Fruit fly (Drosophila melanogaster) whole organism, wandering third instar larva: ENCODE measurements around the gene CG32199.

Experiments
- Abd-B ChIP-seq: fragments of >200 bp; optimal IDR thresholded peaks from 2 replicates; lab custom pipeline; 2017; ENCODE audit warnings: missing biosample characterization, missing genetic modification characterization
- CG32264 ChIP-seq: fragments of 200-800 bp; sonication (Bioruptor generic); optimal IDR thresholded peaks from 2 replicates; lab custom pipeline; 2016; ENCODE audit warnings: missing biosample characterization, missing genetic modification characterization
- CG9705 ChIP-seq: fragments of 200-800 bp; sonication (Bioruptor generic); optimal IDR thresholded peaks from 2 replicates; lab custom pipeline; 2018; ENCODE audit warnings: missing biosample characterization, mild to moderate bottlenecking, missing genetic modification characterization
- CrebA ChIP-seq: fragments of 200-800 bp; sonication (Bioruptor generic); optimal IDR thresholded peaks from 2 replicates; lab custom pipeline; 2016; ENCODE audit warnings: missing biosample characterization, mild to moderate bottlenecking, missing genetic modification characterization, borderline replicate concordance
- Dfd ChIP-seq: fragments of >200 bp; optimal IDR thresholded peaks from 2 replicates; lab custom pipeline; 2017; ENCODE audit warnings: missing biosample characterization, missing genetic modification characterization
- Dif ChIP-seq: fragments of 200-275, 200-300 bp; sonication (Bioruptor generic); optimal IDR thresholded peaks from 2 replicates; lab custom pipeline; 2018; ENCODE audit warnings: missing biosample characterization, missing genetic modification characterization; ENCODE audit not compliant: partially characterized antibody
- GATAd ChIP-seq: sonication (Bioruptor generic); optimal IDR thresholded peaks from 2 replicates; lab custom pipeline; 2016; ENCODE audit warnings: missing biosample characterization, missing genetic modification characterization
- HLH106 ChIP-seq: fragments of 200-800 bp; optimal IDR thresholded peaks from 3 replicates; lab custom pipeline; 2019; ENCODE audit warnings: missing biosample characterization, mild to moderate bottlenecking, missing genetic modification characterization, moderate library complexity
- Hnf4 ChIP-seq: fragments of 200-800 bp; sonication (Bioruptor generic); optimal IDR thresholded peaks from 2 replicates; lab custom pipeline; 2016; ENCODE audit warnings: missing biosample characterization, mild to moderate bottlenecking, missing genetic modification characterization
- Hr78 ChIP-seq: fragments of >200 bp; optimal IDR thresholded peaks from 2 replicates; lab custom pipeline; 2017; ENCODE audit warnings: missing biosample characterization, missing genetic modification characterization
- Jra ChIP-seq: sonication (Bioruptor generic); optimal IDR thresholded peaks from 2 replicates; lab custom pipeline; 2016; ENCODE audit warnings: missing biosample characterization, missing genetic modification characterization
- Mio ChIP-seq: sonication (Bioruptor generic); optimal IDR thresholded peaks from 2 replicates; lab custom pipeline; 2016; ENCODE audit warnings: missing biosample characterization, missing genetic modification characterization
- Myc ChIP-seq: fragments of >200 bp; optimal IDR thresholded peaks from 2 replicates; lab custom pipeline; 2017
- N ChIP-seq: fragments of >200 bp; optimal IDR thresholded peaks from 2 replicates; lab custom pipeline; 2018; ENCODE audit warnings: missing biosample characterization, missing external identifiers, missing genetic modification characterization
- OdsH ChIP-seq: fragments of 200-800 bp; sonication (Bioruptor generic); optimal IDR thresholded peaks from 2 replicates; lab custom pipeline; 2016; ENCODE audit warnings: missing biosample characterization, mild to moderate bottlenecking, missing genetic modification characterization
- Rel ChIP-seq, 2 experiments: fragments of 200-800 bp; sonication (Bioruptor generic) in 1 of 2; optimal IDR thresholded peaks; 2 replicates in 1 of 2; 3 replicates in 1 of 2; lab custom pipeline; 2016 to 2019; ENCODE audit warnings: mild to moderate bottlenecking in 2 of 2, missing biosample characterization in 2 of 2, missing genetic modification characterization in 2 of 2, moderate library complexity in 1 of 2
- Sp1 ChIP-seq: fragments of 200-800 bp; sonication (Bioruptor generic); optimal IDR thresholded peaks from 3 replicates; lab custom pipeline; 2019; ENCODE audit warnings: missing biosample characterization, mild to moderate bottlenecking, missing genetic modification characterization, moderate library complexity
- Vsx2 ChIP-seq: fragments of 200-300, 225-300 bp; sonication (Bioruptor generic); optimal IDR thresholded peaks from 2 replicates; lab custom pipeline; 2018; ENCODE audit warnings: missing biosample characterization, missing genetic modification characterization; ENCODE audit not compliant: partially characterized antibody
- br ChIP-seq: fragments of 200-800 bp; sonication (Bioruptor generic); optimal IDR thresholded peaks from 2 replicates; lab custom pipeline; 2016; ENCODE audit warnings: missing biosample characterization, missing genetic modification characterization
- brk ChIP-seq: fragments of 200-800 bp; sonication (Bioruptor generic); optimal IDR thresholded peaks from 2 replicates; lab custom pipeline; 2016; ENCODE audit warnings: missing biosample characterization, mild to moderate bottlenecking, missing genetic modification characterization
- dmrt93B ChIP-seq: fragments of 200-800 bp; sonication (Bioruptor generic); optimal IDR thresholded peaks from 2 replicates; lab custom pipeline; 2018; ENCODE audit warnings: missing biosample characterization, mild to moderate bottlenecking, missing genetic modification characterization
- dsf ChIP-seq: sonication (Bioruptor generic); optimal IDR thresholded peaks from 2 replicates; lab custom pipeline; 2016; ENCODE audit warnings: missing biosample characterization, missing genetic modification characterization, borderline replicate concordance
- ey ChIP-seq: fragments of 200-800 bp; sonication (Bioruptor generic); optimal IDR thresholded peaks from 2 replicates; lab custom pipeline; 2016; ENCODE audit warnings: missing biosample characterization, missing genetic modification characterization
- foxo ChIP-seq, 2 experiments: fragments of 200-800 bp; sonication (Bioruptor generic); optimal IDR thresholded peaks; 2 replicates in 1 of 2; 3 replicates in 1 of 2; lab custom pipeline; 2016 to 2017; ENCODE audit warnings: missing biosample characterization in 2 of 2, missing genetic modification characterization in 2 of 2
- fru ChIP-seq: fragments of 200-800 bp; sonication (Bioruptor generic); optimal IDR thresholded peaks from 3 replicates; lab custom pipeline; 2016; ENCODE audit warnings: missing biosample characterization, mild to moderate bottlenecking, missing genetic modification characterization
- h ChIP-seq: fragments of 200-800 bp; sonication (Bioruptor generic); optimal IDR thresholded peaks from 3 replicates; lab custom pipeline; 2016; ENCODE audit warnings: missing biosample characterization, mild to moderate bottlenecking, missing genetic modification characterization
- lola ChIP-seq: fragments of >200 bp; optimal IDR thresholded peaks from 2 replicates; lab custom pipeline; 2017; ENCODE audit warnings: missing biosample characterization, missing genetic modification characterization
- pan ChIP-seq: fragments of >200 bp; optimal IDR thresholded peaks from 2 replicates; lab custom pipeline; 2017
- psq ChIP-seq: fragments of 200-800 bp; sonication (Bioruptor generic); optimal IDR thresholded peaks from 3 replicates; lab custom pipeline; 2017; ENCODE audit warnings: missing biosample characterization, mild to moderate bottlenecking, missing genetic modification characterization, moderate library complexity
- rgr ChIP-seq: fragments of 200-800 bp; sonication (Bioruptor generic); optimal IDR thresholded peaks from 3 replicates; lab custom pipeline; 2016; ENCODE audit warnings: missing biosample characterization, mild to moderate bottlenecking, missing genetic modification characterization
- sage ChIP-seq: fragments of 200-800 bp; sonication (Bioruptor generic); optimal IDR thresholded peaks from 2 replicates; lab custom pipeline; 2016; ENCODE audit warnings: missing biosample characterization, mild to moderate bottlenecking, missing genetic modification characterization
- sv ChIP-seq: fragments of 200-800 bp; sonication (Bioruptor generic); optimal IDR thresholded peaks from 3 replicates; lab custom pipeline; 2016; ENCODE audit warnings: missing biosample characterization, missing genetic modification characterization
- tai ChIP-seq: sonication (Bioruptor generic); optimal IDR thresholded peaks from 2 replicates; lab custom pipeline; 2016; ENCODE audit warnings: missing biosample characterization, missing genetic modification characterization
- usp ChIP-seq: fragments of >200 bp; optimal IDR thresholded peaks from 2 replicates; lab custom pipeline; 2017; ENCODE audit warnings: missing biosample characterization, missing genetic modification characterization
- woc ChIP-seq: sonication (Bioruptor generic); optimal IDR thresholded peaks from 2 replicates; lab custom pipeline; 2016; ENCODE audit warnings: missing biosample characterization, mild to moderate bottlenecking, missing genetic modification characterization

The CG32199 gene

DNA sequence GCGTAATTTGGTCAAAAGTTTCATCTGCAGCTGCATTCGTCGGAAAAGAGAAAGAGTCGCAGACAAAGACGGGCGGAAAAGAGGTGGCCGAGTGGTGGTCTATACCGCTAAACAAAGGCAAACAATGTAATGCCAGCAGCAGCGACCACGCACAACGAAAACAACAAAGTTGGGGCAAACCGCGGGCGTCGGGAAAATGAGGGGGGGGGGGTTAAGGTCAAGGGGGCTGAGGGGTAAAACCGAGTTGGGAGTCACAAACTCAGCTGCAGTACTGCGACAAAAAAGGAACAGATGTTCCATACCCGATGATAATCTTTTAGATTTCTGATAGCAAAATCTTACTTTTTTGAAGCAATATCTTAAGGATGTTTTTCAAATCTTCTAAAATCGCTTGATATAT is 25.1 kb downstream of the CG32199 start:
- no peak for TF ChIP-seq CG32264 (GFP tag; lab: Kevin White, UChicago)
- no peak for TF ChIP-seq Myc
- TF ChIP-seq h (GFP tag; lab: Kevin White, UChicago) = no peak
- no peak for TF ChIP-seq br (GFP tag; lab: Kevin White, UChicago)
- no peak for TF ChIP-seq N (GFP tag; lab: Kevin White, UChicago)
- TF ChIP-seq pan (lab: Kevin White, UChicago) = no peak
- no peak for TF ChIP-seq Hnf4 (GFP tag; lab: Kevin White, UChicago)
- no peak for TF ChIP-seq Jra (GFP tag; lab: Kevin White, UChicago)
- no peak for TF ChIP-seq sage (GFP tag; lab: Kevin White, UChicago)
- no peak for TF ChIP-seq CG9705
- no peak for TF ChIP-seq woc
- TF ChIP-seq Dif = no peak
- TF ChIP-seq, all 38 proteins: peak for 0

DNA sequence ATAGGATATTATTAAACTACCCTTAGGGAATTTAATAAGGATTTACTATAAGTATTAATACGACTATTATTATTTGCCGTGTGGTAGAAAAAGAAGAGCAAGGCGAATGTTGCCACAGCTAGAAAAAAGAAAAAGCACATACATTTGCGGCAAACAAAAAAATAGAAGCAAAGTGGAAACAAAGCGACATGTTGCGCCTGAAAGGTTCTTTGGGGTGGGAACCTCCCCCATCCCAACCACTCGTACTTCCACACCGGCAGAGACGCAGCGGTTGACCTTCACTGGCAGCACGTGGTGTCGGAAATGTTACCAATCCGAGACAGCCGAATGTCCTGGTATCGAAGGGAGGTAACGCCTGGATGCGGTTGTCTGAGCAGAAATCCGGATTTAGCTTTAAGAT is 25.6 kb downstream of the CG32199 start:
- TF ChIP-seq N (GFP tag; lab: Kevin White, UChicago) (no peak), Vsx2 (GFP tag; lab: Kevin White, UChicago) (no peak), Dfd (GFP tag; lab: Kevin White, UChicago) (no peak), usp (GFP tag; lab: Kevin White, UChicago) (no peak), rgr (GFP tag; lab: Kevin White, UChicago) (no peak), dmrt93B (GFP tag; lab: Kevin White, UChicago) (no peak), foxo (GFP tag; optimal IDR thresholded peaks at IDR 0.05; lab: Kevin White, UChicago) (no peak), tai (GFP tag; lab: Kevin White, UChicago) (no peak)

DNA sequence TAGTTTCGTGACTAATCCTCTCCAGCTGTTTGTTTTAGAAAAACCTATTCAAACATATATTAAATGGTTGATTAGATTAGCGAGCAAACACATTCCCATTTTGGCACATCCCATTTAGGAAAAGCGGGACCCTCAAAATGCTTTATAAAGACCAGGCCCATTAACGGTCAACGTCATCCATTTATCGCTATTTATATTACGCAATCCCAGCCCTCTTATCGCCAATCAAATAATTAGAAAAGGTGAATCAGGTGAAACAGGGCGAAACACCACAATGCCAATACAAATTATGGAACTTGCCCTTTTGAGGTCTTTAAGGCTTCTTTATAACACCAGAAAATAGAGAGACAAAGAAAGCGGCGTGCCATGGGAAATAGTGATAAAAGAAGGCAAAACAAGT is 26.3 kb downstream of the CG32199 start:
- no peak for TF ChIP-seq h (GFP tag; lab: Kevin White, UChicago)
- TF ChIP-seq Vsx2 (GFP tag; lab: Kevin White, UChicago) = no peak
- TF ChIP-seq rgr (GFP tag; lab: Kevin White, UChicago) = no peak
- TF ChIP-seq Rel (GFP tag; optimal IDR thresholded peaks at IDR 0.05; lab: Kevin White, UChicago) = no peak
- TF ChIP-seq Rel (tag; optimal IDR thresholded peaks at IDR 0.05; lab: Kevin White, UChicago) = no peak
- no peak for TF ChIP-seq ey (GFP tag; lab: Kevin White, UChicago)
- TF ChIP-seq br (GFP tag; lab: Kevin White, UChicago) = no peak
- no peak for TF ChIP-seq usp (GFP tag; lab: Kevin White, UChicago)
- TF ChIP-seq N (GFP tag; lab: Kevin White, UChicago) = no peak

DNA sequence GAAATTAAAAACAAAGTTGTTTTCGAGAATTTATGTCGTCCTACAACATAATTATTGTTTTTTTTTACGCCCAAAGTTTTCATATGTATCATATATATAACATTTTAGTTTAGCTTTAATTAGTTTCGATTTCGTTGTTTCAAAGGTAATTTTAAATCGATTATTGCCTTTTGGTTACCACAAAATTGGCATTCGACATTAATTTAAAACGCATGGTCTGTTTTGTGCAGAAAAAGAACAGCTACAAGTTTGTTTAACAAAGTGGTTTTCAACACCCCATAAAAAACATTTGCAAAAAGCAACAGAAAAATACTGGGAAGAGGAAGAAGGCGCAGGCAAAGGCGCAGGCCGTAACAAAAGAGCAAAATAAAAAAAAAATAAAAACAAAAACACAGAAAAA is 26.8 kb downstream of the CG32199 start:
- TF ChIP-seq Hnf4 (GFP tag; lab: Kevin White, UChicago) = no peak
- TF ChIP-seq usp (GFP tag; lab: Kevin White, UChicago) = no peak
- no peak for TF ChIP-seq CG9705
- no peak for TF ChIP-seq Vsx2 (GFP tag; lab: Kevin White, UChicago)
- no peak for TF ChIP-seq GATAd (GFP tag; lab: Kevin White, UChicago)
- no peak for TF ChIP-seq Hr78 (GFP tag; lab: Kevin White, UChicago)
- TF ChIP-seq Jra (GFP tag; lab: Kevin White, UChicago) = no peak
- no peak for TF ChIP-seq HLH106
- TF ChIP-seq Dfd (GFP tag; lab: Kevin White, UChicago) = no peak
- TF ChIP-seq h (GFP tag; lab: Kevin White, UChicago) = no peak
- no peak for TF ChIP-seq Rel (GFP tag; optimal IDR thresholded peaks at IDR 0.05; lab: Kevin White, UChicago)
- no peak for TF ChIP-seq Rel (tag; optimal IDR thresholded peaks at IDR 0.05; lab: Kevin White, UChicago)
- TF ChIP-seq Myc = no peak
- no peak for TF ChIP-seq Sp1 (GFP tag; lab: Kevin White, UChicago)
- no peak for TF ChIP-seq ey (GFP tag; lab: Kevin White, UChicago)
- TF ChIP-seq, all 38 proteins: peak for 0

DNA sequence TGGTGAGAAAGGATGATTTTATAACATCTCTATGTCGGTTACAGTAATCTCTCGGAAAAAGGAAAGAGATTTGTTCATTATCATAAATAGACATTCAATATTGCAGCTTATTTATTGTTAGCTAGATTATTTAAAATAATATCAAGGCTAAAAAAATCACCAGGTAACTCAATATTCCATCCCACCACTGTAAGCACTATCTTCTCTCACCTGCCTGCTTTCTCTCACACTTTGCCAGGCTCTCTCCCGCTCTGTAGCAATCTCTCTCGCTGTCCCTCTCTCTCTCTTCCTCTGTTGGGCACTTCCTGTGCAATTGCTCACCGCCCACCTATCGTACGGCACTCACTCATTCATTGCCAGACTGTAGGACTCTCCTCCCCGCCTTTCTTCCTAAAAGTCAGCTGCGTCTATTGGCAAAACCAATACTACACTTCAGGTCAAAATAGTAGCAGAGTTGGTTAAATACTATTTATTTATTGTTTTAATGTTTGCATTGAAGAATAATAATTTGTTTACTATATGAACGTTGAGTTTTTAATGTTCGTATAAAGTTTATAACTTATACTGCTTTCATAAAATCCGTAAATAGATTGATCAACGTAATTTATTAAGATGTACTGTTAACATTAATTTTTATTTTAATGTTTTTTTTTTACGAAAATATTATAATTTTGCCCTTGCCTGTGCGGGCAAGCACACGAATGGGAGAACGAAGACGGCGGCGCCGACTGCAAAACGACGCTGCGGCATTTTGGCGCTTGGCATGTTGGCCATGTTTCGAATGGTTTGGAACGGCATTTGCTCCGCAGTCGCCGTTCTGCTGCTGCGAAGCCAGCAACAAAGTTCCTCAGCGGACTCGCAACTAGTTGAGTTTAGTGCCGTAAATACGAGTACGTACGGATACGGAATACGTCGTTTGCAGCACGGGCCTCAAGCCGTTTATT is 29.2 kb downstream of the CG32199 start:
- TF ChIP-seq sv (GFP tag; lab: Kevin White, UChicago) (peak; percentile 95), Hnf4 (GFP tag; lab: Kevin White, UChicago) (peak; percentile 87), Myc (no peak), CrebA (peak; percentile 46), Dif (peak; percentile 99), Mio (GFP tag; lab: Kevin White, UChicago) (peak; percentile 33), OdsH (peak; percentile 90), CG9705 (peak; percentile 79), ey (GFP tag; lab: Kevin White, UChicago) (peak; percentile 95), tai (GFP tag; lab: Kevin White, UChicago) (peak; percentile 86), pan (lab: Kevin White, UChicago) (no peak), lola (GFP tag; lab: Kevin White, UChicago) (no peak), fru (GFP tag; lab: Kevin White, UChicago) (peak; percentile 87), Vsx2 (GFP tag; lab: Kevin White, UChicago) (peak; percentile 97), dmrt93B (GFP tag; lab: Kevin White, UChicago) (peak; percentile 77), dsf (peak; percentile 56), CG32264 (GFP tag; lab: Kevin White, UChicago) (peak; percentile 67), Jra (GFP tag; lab: Kevin White, UChicago) (peak; percentile 62), HLH106 (peak; percentile 88), woc (peak; percentile 74), Dfd (GFP tag; lab: Kevin White, UChicago) (peak; percentile 92), Abd-B (GFP tag; lab: Kevin White, UChicago) (no peak), brk (GFP tag; lab: Kevin White, UChicago) (peak; percentile 74), psq (GFP tag; lab: Kevin White, UChicago) (peak; percentile 86), Sp1 (GFP tag; lab: Kevin White, UChicago) (peak; percentile 91), foxo (GFP tag; optimal IDR thresholded peaks at IDR 0.05; lab: Kevin White, UChicago) (peak; percentile 13 to 87)
